Fruit fly (Drosophila melanogaster) whole organism, pupa: ENCODE results near the gene BCAS2.

ENCODE experiments used
- CG10348 ChIP-seq: fragments of 200-800 bp; sonication (Bioruptor generic); IDR thresholded peaks from 2 replicates; pipeline ENCODE4 v1.3.6; 2022; ENCODE audit warnings: missing biosample characterization, missing genetic modification characterization
- CG34367 ChIP-seq: fragments of 200-800 bp; sonication (Bioruptor generic); optimal IDR thresholded peaks from 2 replicates; lab custom pipeline; 2018; ENCODE audit warnings: missing biosample characterization, mild to moderate bottlenecking, missing genetic modification characterization
- CG8159 ChIP-seq: fragments of 200-800 bp; sonication (Bioruptor generic); optimal IDR thresholded peaks from 3 replicates; lab custom pipeline; 2018; ENCODE audit warnings: missing biosample characterization, mild to moderate bottlenecking, missing genetic modification characterization, moderate library complexity
- EcR ChIP-seq: fragments of 200-800 bp; sonication (Bioruptor generic); optimal IDR thresholded peaks from 3 replicates; lab custom pipeline; 2019; ENCODE audit warnings: missing biosample characterization, missing genetic modification characterization, mild to moderate bottlenecking, moderate library complexity, missing genetic modification reagents
- Ets98B ChIP-seq: fragments of 200-800 bp; sonication (Bioruptor generic); IDR thresholded peaks from 2 replicates; pipeline ENCODE4 v1.3.6; 2022; ENCODE audit warnings: missing biosample characterization, missing genetic modification characterization
- Pif1B ChIP-seq: fragments of 200-800 bp; sonication (Bioruptor generic); optimal IDR thresholded peaks from 3 replicates; lab custom pipeline; 2016; ENCODE audit warnings: missing biosample characterization, missing genetic modification characterization
- Snoo ChIP-seq: fragments of 200-800 bp; sonication (Bioruptor generic); optimal IDR thresholded peaks from 3 replicates; lab custom pipeline; 2017; ENCODE audit warnings: missing biosample characterization, mild to moderate bottlenecking, missing genetic modification characterization, inconsistent platforms

- no peak for TF ChIP-seq EcR (GFP tag; lab: Kevin White, UChicago)
- TF ChIP-seq Pif1B (GFP tag; lab: Kevin White, UChicago): no peak
- no peak for TF ChIP-seq Snoo (tag; lab: Kevin White, UChicago)
- no peak for TF ChIP-seq Ets98B (GFP tag; lab: Robert Waterston, UW)
- TF ChIP-seq CG34367 (tag; lab: Kevin White, UChicago): no peak
- TF ChIP-seq CG10348: no peak
- TF ChIP-seq CG8159 (tag; lab: Kevin White, UChicago): no peak
Observed at dm6 chr3R:27921982-27922672, at the start of gene BCAS2.
